Fruit fly (Drosophila melanogaster) ovary, adult (tissue): ENCODE measurements around the gene CG46339.

Experiments used
- CG17801 ChIP-seq: fragments of 200-800 bp; optimal IDR thresholded peaks from 2 replicates; lab custom pipeline; 2019; ENCODE audit warnings: missing biosample characterization, mild to moderate bottlenecking, missing genetic modification characterization, moderate library complexity; ENCODE audit not compliant: partially characterized antibody

The CG46339 gene

dm6 chr3R:26886283-26886689 is 29.3 kb upstream of the CG46339 start:
- peak; percentile 55 for TF ChIP-seq CG17801 (GFP tag; lab: Kevin White, UChicago)

- no peak for TF ChIP-seq CG17801 (GFP tag; lab: Kevin White, UChicago)
Observed at dm6 chr3R:26887155-26887554, 28.4 kb upstream of the CG46339 start.

- TF ChIP-seq CG17801 (GFP tag; lab: Kevin White, UChicago), result no peak
Observed at dm6 chr3R:26888086-26888724, 27.4 kb upstream of the CG46339 start.

dm6 chr3R:26890088-26890487 is 25.5 kb upstream of the CG46339 start:
- TF ChIP-seq CG17801 (GFP tag; lab: Kevin White, UChicago), result no peak

dm6 chr3R:26890499-26890898 is 25.1 kb upstream of the CG46339 start:
- TF ChIP-seq CG17801 (GFP tag; lab: Kevin White, UChicago), result no peak

- TF ChIP-seq CG17801 (GFP tag; lab: Kevin White, UChicago), result no peak
Observed at dm6 chr3R:26892764-26893163, 22.8 kb upstream of the CG46339 start.

- TF ChIP-seq CG17801 (GFP tag; lab: Kevin White, UChicago), result no peak
Observed at dm6 chr3R:26893621-26894316, 21.8 kb upstream of the CG46339 start.

dm6 chr3R:26896260-26896659 is 19.3 kb upstream of the CG46339 start:
- no peak for TF ChIP-seq CG17801 (GFP tag; lab: Kevin White, UChicago)

- TF ChIP-seq CG17801 (GFP tag; lab: Kevin White, UChicago), result no peak
Observed at dm6 chr3R:26897302-26897701, 18.3 kb upstream of the CG46339 start.

dm6 chr3R:26899982-26900381 is 15.6 kb upstream of the CG46339 start:
- no peak for TF ChIP-seq CG17801 (GFP tag; lab: Kevin White, UChicago)

dm6 chr3R:26906034-26906433 is 9.5 kb upstream of the CG46339 start:
- TF ChIP-seq CG17801 (GFP tag; lab: Kevin White, UChicago), result no peak

dm6 chr3R:26906711-26907510 is 8.7 kb upstream of the CG46339 start:
- no peak for TF ChIP-seq CG17801 (GFP tag; lab: Kevin White, UChicago)

dm6 chr3R:26908750-26909149 is 6.8 kb upstream of the CG46339 start:
- TF ChIP-seq CG17801 (GFP tag; lab: Kevin White, UChicago), result no peak

dm6 chr3R:26912615-26913014 is 2.9 kb upstream of the CG46339 start, which contains the start of gene Ets97D:
Gene Ets97D, minus strand, starts transcription at chr3R:26912886.
- no peak for TF ChIP-seq CG17801 (GFP tag; lab: Kevin White, UChicago)

dm6 chr3R:26918857-26919256 is 3.3 kb downstream of the CG46339 start:
- no peak for TF ChIP-seq CG17801 (GFP tag; lab: Kevin White, UChicago)
